Fruit fly (Drosophila melanogaster): ENCODE data around the gene CG2698.

CG2698 gene

dm6 chr3R:7977011-7977925 is 24.1 kb upstream of the CG2698 start (continued):
- TF ChIP-seq az2 (GFP tag; optimal IDR thresholded peaks at IDR 0.05): no peak
- TF ChIP-seq CG10959 (GFP tag; IDR thresholded peaks at IDR 0.05): no peak
- TF ChIP-seq CG12769 (tag; optimal IDR thresholded peaks at IDR 0.05): peak; percentile 63
- TF ChIP-seq Dip2 (GFP tag; IDR thresholded peaks at IDR 0.05): no peak
- TF ChIP-seq Dbx (GFP tag; IDR thresholded peaks at IDR 0.05): peak; percentile 54; the same call in 2 of the 3 replicates
- TF ChIP-seq fd3F (GFP tag; optimal IDR thresholded peaks at IDR 0.05): no peak
- no peak for TF ChIP-seq ERR (GFP tag; optimal IDR thresholded peaks at IDR 0.05)
- peak; percentile 20 for TF ChIP-seq crc (GFP tag; optimal IDR thresholded peaks at IDR 0.05)
- TF ChIP-seq NK7.1 (GFP tag; optimal IDR thresholded peaks at IDR 0.05): no peak
- no peak for TF ChIP-seq pfk (GFP tag; optimal IDR thresholded peaks at IDR 0.05)
- TF ChIP-seq Chrac-16 (GFP tag; optimal IDR thresholded peaks at IDR 0.05): no peak
- peak; percentile 43; the same call in 1 of the 2 replicates for TF ChIP-seq Dref (GFP tag; IDR thresholded peaks at IDR 0.05)
- TF ChIP-seq CG1792 (GFP tag; optimal IDR thresholded peaks at IDR 0.05): no peak
- no peak for TF ChIP-seq MTF-1 (GFP tag; optimal IDR thresholded peaks at IDR 0.05; ENCODE audit: borderline replicate concordance)
- TF ChIP-seq dati (GFP tag; IDR thresholded peaks at IDR 0.05): no peak
- TF ChIP-seq Mad (GFP tag; optimal IDR thresholded peaks at IDR 0.05): no peak
- TF ChIP-seq HmgZ (tag; optimal IDR thresholded peaks at IDR 0.05): peak; percentile 87
- TF ChIP-seq CG1603 (tag; optimal IDR thresholded peaks at IDR 0.05): peak; percentile 90
- no peak for TF ChIP-seq Dfd (GFP tag; optimal IDR thresholded peaks at IDR 0.05)
- no peak for TF ChIP-seq kah (GFP tag; optimal IDR thresholded peaks at IDR 0.05)
- TF ChIP-seq CG3281 (GFP tag; optimal IDR thresholded peaks at IDR 0.05): peak; percentile 24
- TF ChIP-seq lola (GFP tag; optimal IDR thresholded peaks at IDR 0.05): no peak
- TF ChIP-seq Ptx1 (GFP tag; IDR thresholded peaks at IDR 0.05): 0 out of 2 replicates have a peak, but pooled peaks have one; percentile 22
- TF ChIP-seq corto (GFP tag; optimal IDR thresholded peaks at IDR 0.05): peak; percentile 39
- TF ChIP-seq bsh (GFP tag; optimal IDR thresholded peaks at IDR 0.05): peak in 1 of 2 experiments; percentile 22
- TF ChIP-seq CG34422 (GFP tag; IDR thresholded peaks at IDR 0.05): peak; percentile 59; the same call in 1 of the 3 replicates
- no peak for TF ChIP-seq z (GFP tag; IDR thresholded peaks at IDR 0.05)
- no peak for TF ChIP-seq Vsx1 (GFP tag; optimal IDR thresholded peaks at IDR 0.05)
- peak; percentile 86 for TF ChIP-seq CG13894 (tag; optimal IDR thresholded peaks at IDR 0.05)
- peak; percentile 10 for TF ChIP-seq CG4820 (GFP tag; optimal IDR thresholded peaks at IDR 0.05)
- TF ChIP-seq Side (GFP tag; optimal IDR thresholded peaks at IDR 0.05): peak; percentile 2
- TF ChIP-seq CG14710 (tag; optimal IDR thresholded peaks at IDR 0.05): peak; percentile 52
- TF ChIP-seq p53 (GFP tag; optimal IDR thresholded peaks at IDR 0.05): no peak
- TF ChIP-seq CG10274 (GFP tag; optimal IDR thresholded peaks at IDR 0.05): no peak
- TF ChIP-seq knrl (GFP tag; IDR thresholded peaks at IDR 0.05; ENCODE audit: partially characterized antibody): peak; percentile 46; the same call in 1 of the 3 replicates
- TF ChIP-seq Meics (GFP tag; optimal IDR thresholded peaks at IDR 0.05): peak; percentile 12
- TF ChIP-seq CG16813 (GFP tag; IDR thresholded peaks at IDR 0.05; ENCODE audit: partially characterized antibody): no peak
- TF ChIP-seq CG11723 (GFP tag; optimal IDR thresholded peaks at IDR 0.05): no peak
- TF ChIP-seq CG43689 (GFP tag; IDR thresholded peaks at IDR 0.05): no peak
- TF ChIP-seq CG17829 (tag; optimal IDR thresholded peaks at IDR 0.05): peak; percentile 29
- no peak for TF ChIP-seq CG11560 (tag; IDR thresholded peaks at IDR 0.05)
- no peak for TF ChIP-seq pan (optimal IDR thresholded peaks at IDR 0.05)
- no peak for TF ChIP-seq pan (GFP tag; optimal IDR thresholded peaks at IDR 0.05 in 1 of 2, IDR thresholded peaks at IDR 0.05 in 1 of 2)
- TF ChIP-seq NC2α (GFP tag; optimal IDR thresholded peaks at IDR 0.05): peak; percentile 42
- TF ChIP-seq onecut (GFP tag; IDR thresholded peaks at IDR 0.05): peak; percentile 96
- peak; percentile 20 for TF ChIP-seq pho (GFP tag; optimal IDR thresholded peaks at IDR 0.05)
- no peak for TF ChIP-seq ap (GFP tag; IDR thresholded peaks at IDR 0.05)
- peak; percentile 10 for TF ChIP-seq CG12155 (GFP tag; optimal IDR thresholded peaks at IDR 0.05)
- TF ChIP-seq jigr1 (GFP tag; IDR thresholded peaks at IDR 0.05): no peak

All from whole organism, embryonic.